Worm (Caenorhabditis elegans): ENCODE measurements around the gene F59E11.2.

F59E11.2 gene

ce11 chrV:9005243-9005642, 4.0 kb downstream of the F59E11.2 start, which contains the start of gene srx-3:
TSS of gene srx-3 (plus strand) at chrV:9005543.
- TF ChIP-seq ztf-11 (tag; optimal IDR thresholded peaks at IDR 0.05) = no peak
- TF ChIP-seq nhr-28 (tag; optimal IDR thresholded peaks at IDR 0.05) = no peak
- TF ChIP-seq mab-5 (tag; optimal IDR thresholded peaks at IDR 0.05) = no peak
- no peak for TF ChIP-seq unc-120 (tag; optimal IDR thresholded peaks at IDR 0.05; ENCODE audit: poor library complexity, severe bottlenecking)
- TF ChIP-seq lin-13 (tag; optimal IDR thresholded peaks at IDR 0.05) = no peak

- TF ChIP-seq lin-32 (GFP tag; optimal IDR thresholded peaks at IDR 0.05) = no peak
- no peak for TF ChIP-seq ceh-83 (GFP tag; optimal IDR thresholded peaks at IDR 0.05)
Observed at ce11 chrV:9009175-9009574, 7.9 kb downstream of the F59E11.2 start, which contains the start of gene srx-2. TSS of gene srx-2 (plus strand) at chrV:9009475.

- TF ChIP-seq unc-62 (GFP tag; optimal IDR thresholded peaks at IDR 0.05) (no peak), bed-3 (GFP tag; optimal IDR thresholded peaks at IDR 0.05) (no peak), elt-1 (tag; optimal IDR thresholded peaks at IDR 0.05; ENCODE audit: borderline replicate concordance, insufficient read depth) (no peak), ceh-39 (tag; optimal IDR thresholded peaks at IDR 0.05) (no peak), sem-2 (GFP tag; optimal IDR thresholded peaks at IDR 0.05) (no peak), nhr-12 (tag; optimal IDR thresholded peaks at IDR 0.05) (no peak), sptf-1 (tag; optimal IDR thresholded peaks at IDR 0.05) (no peak)
Observed at ce11 chrV:9013765-9014164, 12.5 kb downstream of the F59E11.2 start, which contains the start of gene srh-201. TSS of gene srh-201 (minus strand) at chrV:9013865.

- no peak for TF ChIP-seq unc-39 (tag; optimal IDR thresholded peaks at IDR 0.05)
- no peak for TF ChIP-seq nhr-2 (tag; optimal IDR thresholded peaks at IDR 0.05)
- TF ChIP-seq ztf-11 (tag; optimal IDR thresholded peaks at IDR 0.05) = no peak
- TF ChIP-seq nhr-76 (tag; optimal IDR thresholded peaks at IDR 0.05) = no peak
- no peak for TF ChIP-seq blmp-1 (tag; optimal IDR thresholded peaks at IDR 0.05)
- TF ChIP-seq pha-4 (tag; optimal IDR thresholded peaks at IDR 0.05) = no peak
- no peak for TF ChIP-seq lin-13 (tag; optimal IDR thresholded peaks at IDR 0.05)
- no peak for TF ChIP-seq tbx-8 (GFP tag; optimal IDR thresholded peaks at IDR 0.05)
- TF ChIP-seq ceh-43 (GFP tag; optimal IDR thresholded peaks at IDR 0.05) = no peak
- no peak for TF ChIP-seq cnd-1 (tag; optimal IDR thresholded peaks at IDR 0.05)
Observed at ce11 chrV:9015540-9015939, 14.3 kb downstream of the F59E11.2 start, which contains the start of gene srt-18. TSS of gene srt-18 (minus strand) at chrV:9015640.

ce11 chrV:9016479-9016878, 15.2 kb downstream of the F59E11.2 start, which contains the start of gene oac-40:
TSS of gene oac-40 (plus strand) at chrV:9016779.
- TF ChIP-seq mls-2 (tag; optimal IDR thresholded peaks at IDR 0.05) = no peak
- TF ChIP-seq nhr-28 (tag; optimal IDR thresholded peaks at IDR 0.05) = no peak
- no peak for TF ChIP-seq cnd-1 (tag; optimal IDR thresholded peaks at IDR 0.05)
- no peak for TF ChIP-seq sptf-1 (tag; optimal IDR thresholded peaks at IDR 0.05)
- TF ChIP-seq bed-3 (GFP tag; optimal IDR thresholded peaks at IDR 0.05) = no peak
- TF ChIP-seq nhr-12 (tag; optimal IDR thresholded peaks at IDR 0.05) = no peak
- TF ChIP-seq drap-1 (GFP tag; optimal IDR thresholded peaks at IDR 0.05) = no peak
- TF ChIP-seq ceh-83 (GFP tag; optimal IDR thresholded peaks at IDR 0.05) = no peak
- no peak for TF ChIP-seq tbx-8 (GFP tag; optimal IDR thresholded peaks at IDR 0.05)
- no peak for TF ChIP-seq ztf-11 (tag; optimal IDR thresholded peaks at IDR 0.05)
- TF ChIP-seq flh-1 (GFP tag; optimal IDR thresholded peaks at IDR 0.05) = no peak
- TF ChIP-seq pha-4 (tag; optimal IDR thresholded peaks at IDR 0.05) = no peak
- no peak for TF ChIP-seq nhr-237 (tag; optimal IDR thresholded peaks at IDR 0.05)
- no peak for TF ChIP-seq nhr-76 (tag; optimal IDR thresholded peaks at IDR 0.05)
- TF ChIP-seq ceh-39 (tag; optimal IDR thresholded peaks at IDR 0.05) = no peak
- TF ChIP-seq elt-1 (tag; optimal IDR thresholded peaks at IDR 0.05; ENCODE audit: borderline replicate concordance, insufficient read depth) = no peak

- TF ChIP-seq nhr-12 (tag; optimal IDR thresholded peaks at IDR 0.05) (no peak), hlh-1 (tag; optimal IDR thresholded peaks at IDR 0.05) (no peak), elt-1 (tag; optimal IDR thresholded peaks at IDR 0.05; ENCODE audit: borderline replicate concordance, insufficient read depth) (no peak)
Observed at ce11 chrV:9018871-9019270, 17.6 kb downstream of the F59E11.2 start.

- TF ChIP-seq hlh-1 (tag; optimal IDR thresholded peaks at IDR 0.05) (no peak), ces-1 (GFP tag; optimal IDR thresholded peaks at IDR 0.05) (no peak), cnd-1 (tag; optimal IDR thresholded peaks at IDR 0.05) (no peak), ham-2 (GFP tag; optimal IDR thresholded peaks at IDR 0.05) (no peak), lin-32 (GFP tag; optimal IDR thresholded peaks at IDR 0.05) (no peak), unc-62 (GFP tag; optimal IDR thresholded peaks at IDR 0.05) (no peak), unc-120 (tag; optimal IDR thresholded peaks at IDR 0.05; ENCODE audit: poor library complexity, severe bottlenecking) (no peak), nhr-237 (tag; optimal IDR thresholded peaks at IDR 0.05) (no peak), elt-3 (tag; optimal IDR thresholded peaks at IDR 0.05) (no peak), mep-1 (tag; optimal IDR thresholded peaks at IDR 0.05) (no peak)
Observed at ce11 chrV:9022078-9022477, 20.8 kb downstream of the F59E11.2 start, which contains the start of gene oac-41. TSS of gene oac-41 (minus strand) at chrV:9022178.
